Fruit fly (Drosophila melanogaster) whole organism, embryonic: ENCODE measurements around the gene Kah.

Experiments
- Asciz ChIP-seq: fragments of 200-800 bp; sonication (Bioruptor generic); optimal IDR thresholded peaks from 2 replicates; lab custom pipeline; 2017; ENCODE audit warnings: missing biosample characterization, mild to moderate bottlenecking, missing genetic modification characterization, missing genetic modification reagents
- CG10209 ChIP-seq: fragments of 200-800 bp; sonication (Bioruptor generic); optimal IDR thresholded peaks from 3 replicates; lab custom pipeline; 2017; ENCODE audit warnings: missing biosample characterization, mild to moderate bottlenecking, missing genetic modification characterization, missing genetic modification reagents
- CG10267 ChIP-seq: fragments of 200-800 bp; sonication (Bioruptor generic); optimal IDR thresholded peaks from 2 replicates; lab custom pipeline; 2018; ENCODE audit warnings: missing biosample characterization, mild to moderate bottlenecking, missing genetic modification characterization, moderate library complexity
- CG10321 ChIP-seq: fragments of 200-800 bp; sonication (Bioruptor generic); IDR thresholded peaks from 2 replicates; pipeline ENCODE4 v1.3.6; 2022; ENCODE audit warnings: missing biosample characterization, missing genetic modification characterization
- CG10543 ChIP-seq: fragments of 200-800 bp; sonication (Bioruptor generic); optimal IDR thresholded peaks from 3 replicates; lab custom pipeline; 2017; ENCODE audit warnings: missing biosample characterization, mild to moderate bottlenecking, missing genetic modification characterization, moderate library complexity
- CG10565 ChIP-seq: fragments of 200-800 bp; sonication (Bioruptor generic); optimal IDR thresholded peaks from 3 replicates; lab custom pipeline; 2016; ENCODE audit warnings: missing biosample characterization, mild to moderate bottlenecking, missing genetic modification characterization
- CG10979 ChIP-seq: fragments of 200-800 bp; sonication (Bioruptor generic); optimal IDR thresholded peaks from 2 replicates; lab custom pipeline; 2018; ENCODE audit warnings: missing biosample characterization, mild to moderate bottlenecking, missing genetic modification characterization, moderate library complexity
- CG12942 ChIP-seq: fragments of 200-800 bp; sonication (Bioruptor generic); optimal IDR thresholded peaks from 3 replicates; lab custom pipeline; 2016; ENCODE audit warnings: missing biosample characterization, missing genetic modification characterization
- CG15514 ChIP-seq: fragments of 200-800 bp; sonication (Bioruptor generic); optimal IDR thresholded peaks from 3 replicates; lab custom pipeline; 2017; ENCODE audit warnings: missing biosample characterization, missing genetic modification characterization, mild to moderate bottlenecking, moderate library complexity, missing genetic modification reagents
- CG15601 ChIP-seq: fragments of 200-800 bp; sonication (Bioruptor generic); optimal IDR thresholded peaks from 3 replicates; lab custom pipeline; 2019; ENCODE audit warnings: missing biosample characterization, mild to moderate bottlenecking, missing genetic modification characterization, moderate library complexity
- CG1602 ChIP-seq: fragments of 200-800 bp; sonication (Bioruptor generic); optimal IDR thresholded peaks from 3 replicates; lab custom pipeline; 2016; ENCODE audit warnings: missing biosample characterization, missing genetic modification characterization
- CG17328 ChIP-seq: fragments of 200-800 bp; sonication (Bioruptor generic); IDR thresholded peaks from 2 replicates; pipeline ENCODE4 v1.3.6; 2022; ENCODE audit warnings: missing biosample characterization, missing genetic modification characterization
- CG2199 ChIP-seq: fragments of 200-800 bp; sonication (Bioruptor generic); IDR thresholded peaks from 3 replicates; pipeline ENCODE4 v1.3.6; 2022; ENCODE audit warnings: missing biosample characterization, missing genetic modification characterization
- CG2202 ChIP-seq: fragments of 200-800 bp; sonication (Bioruptor generic); optimal IDR thresholded peaks from 2 replicates; lab custom pipeline; 2018; ENCODE audit warnings: missing biosample characterization, mild to moderate bottlenecking, missing genetic modification characterization
- CG31388 ChIP-seq: fragments of 200-800 bp; sonication (Bioruptor generic); optimal IDR thresholded peaks from 2 replicates; lab custom pipeline; 2016; ENCODE audit warnings: missing biosample characterization, missing genetic modification characterization
- CG4424 ChIP-seq: fragments of 200-800 bp; sonication (Bioruptor generic); optimal IDR thresholded peaks from 3 replicates; lab custom pipeline; 2016; ENCODE audit warnings: missing biosample characterization, missing genetic modification characterization
- CG8290 ChIP-seq, 3 experiments: fragments of 200-800 bp; sonication (Bioruptor generic); optimal IDR thresholded peaks; 2 replicates each; lab custom pipeline; 2016 to 2019; ENCODE audit warnings: missing biosample characterization in 3 of 3, missing genetic modification characterization in 3 of 3, mild to moderate bottlenecking in 2 of 3, moderate library complexity in 1 of 3
- CrebB ChIP-seq: fragments of 200-800 bp; sonication (Bioruptor generic); optimal IDR thresholded peaks from 3 replicates; lab custom pipeline; 2018; ENCODE audit warnings: missing biosample characterization, mild to moderate bottlenecking, missing genetic modification characterization
- D ChIP-seq, 2 experiments: fragments of 200-800 bp in 1 of 2; fragments of >200 bp in 1 of 2; sonication (Bioruptor generic) in 1 of 2; optimal IDR thresholded peaks; 2 replicates in 1 of 2; 3 replicates in 1 of 2; lab custom pipeline; 2017; ENCODE audit warnings: mild to moderate bottlenecking in 1 of 2, missing biosample characterization in 1 of 2, missing genetic modification characterization in 1 of 2, missing genetic modification reagents in 1 of 2
- E2f2 ChIP-seq: fragments of 200-800 bp; sonication (Bioruptor generic); IDR thresholded peaks from 2 replicates; pipeline ENCODE4 v1.3.6; 2022; ENCODE audit warnings: missing biosample characterization, missing genetic modification characterization
- HLH3B ChIP-seq: fragments of 200-800 bp; sonication (Bioruptor generic); IDR thresholded peaks from 2 replicates; pipeline ENCODE4 v1.3.6; 2022; ENCODE audit warnings: missing biosample characterization, missing genetic modification characterization
- Lhr ChIP-seq: fragments of 200-800 bp; sonication (Bioruptor generic); optimal IDR thresholded peaks from 3 replicates; lab custom pipeline; 2017; ENCODE audit warnings: mild to moderate bottlenecking, missing biosample characterization, missing genetic modification reagents, missing genetic modification characterization
- Med ChIP-seq: fragments of 200-800 bp; sonication (Bioruptor generic); peaks from one replicate; lab custom pipeline; 2016; ENCODE audit warnings: missing biosample characterization, missing genetic modification characterization, mild to moderate bottlenecking, inconsistent platforms, moderate library complexity
- Nf-YB ChIP-seq: fragments of 200-800 bp; sonication (Bioruptor generic); optimal IDR thresholded peaks from 3 replicates; lab custom pipeline; 2019; ENCODE audit warnings: missing biosample characterization, mild to moderate bottlenecking, missing genetic modification characterization, moderate library complexity
- Nf-YC ChIP-seq: fragments of 200-800 bp; optimal IDR thresholded peaks from 3 replicates; lab custom pipeline; 2019; ENCODE audit warnings: missing biosample characterization, mild to moderate bottlenecking, missing genetic modification characterization, moderate library complexity
- Oaz ChIP-seq: fragments of 200-800 bp; sonication (Bioruptor generic); IDR thresholded peaks from 2 replicates; pipeline ENCODE4 v1.3.6; 2022; ENCODE audit warnings: missing biosample characterization, missing genetic modification characterization
- Opbp ChIP-seq: fragments of 200-800 bp; sonication (Bioruptor generic); IDR thresholded peaks from 3 replicates; pipeline ENCODE4 v1.3.6; 2022; ENCODE audit warnings: missing biosample characterization, missing genetic modification characterization; ENCODE audit not compliant: partially characterized antibody
- Sox102F ChIP-seq: fragments of 200-800 bp; sonication (Bioruptor generic); optimal IDR thresholded peaks from 2 replicates; lab custom pipeline; 2018; ENCODE audit warnings: missing biosample characterization, mild to moderate bottlenecking, missing genetic modification characterization, moderate library complexity
- Sry-β ChIP-seq: fragments of 200-800 bp; sonication (Bioruptor generic); optimal IDR thresholded peaks from 2 replicates; lab custom pipeline; 2018; ENCODE audit warnings: missing biosample characterization, mild to moderate bottlenecking, missing genetic modification characterization, moderate library complexity
- Xrp1 ChIP-seq: fragments of 200-800 bp; sonication (Bioruptor generic); IDR thresholded peaks from 2 replicates; pipeline ENCODE4 v1.3.6; 2022; ENCODE audit warnings: missing biosample characterization, missing genetic modification characterization
- abd-A ChIP-seq: fragments of 200-800 bp; sonication (Bioruptor generic); optimal IDR thresholded peaks from 3 replicates; lab custom pipeline; 2019; ENCODE audit warnings: missing biosample characterization, mild to moderate bottlenecking, missing genetic modification characterization, moderate library complexity
- br ChIP-seq: fragments of >200 bp; optimal IDR thresholded peaks from 2 replicates; lab custom pipeline; 2017
- bsh ChIP-seq, 2 experiments: fragments of 200-800 bp; sonication (Bioruptor generic); optimal IDR thresholded peaks; 2 replicates each; lab custom pipeline; 2017 to 2018; ENCODE audit warnings: mild to moderate bottlenecking in 2 of 2, missing biosample characterization in 2 of 2, missing genetic modification characterization in 2 of 2, moderate library complexity in 1 of 2
- chinmo ChIP-seq: fragments of 200-800 bp; sonication (Bioruptor generic); IDR thresholded peaks from 4 replicates; pipeline ENCODE4 v1.3.6; 2022; ENCODE audit warnings: missing biosample characterization, missing genetic modification characterization; ENCODE audit not compliant: partially characterized antibody
- fd64A ChIP-seq: fragments of 200-800 bp; sonication (Bioruptor generic); optimal IDR thresholded peaks from 3 replicates; lab custom pipeline; 2018; ENCODE audit warnings: missing biosample characterization, mild to moderate bottlenecking, missing genetic modification characterization
- fru ChIP-seq: fragments of >200 bp; optimal IDR thresholded peaks from 2 replicates; lab custom pipeline; 2017
- gsb-n ChIP-seq: fragments of 200-800 bp; sonication (Bioruptor generic); optimal IDR thresholded peaks from 3 replicates; lab custom pipeline; 2018; ENCODE audit warnings: missing biosample characterization, mild to moderate bottlenecking, missing genetic modification characterization
- insv ChIP-seq, 2 experiments: fragments of 200-800 bp; sonication (Bioruptor generic); optimal IDR thresholded peaks; 3 replicates each; lab custom pipeline; 2016 to 2018; ENCODE audit warnings: missing biosample characterization in 2 of 2, missing genetic modification characterization in 2 of 2
- nerfin-1 ChIP-seq: fragments of 200-800 bp; sonication (Bioruptor generic); optimal IDR thresholded peaks from 3 replicates; lab custom pipeline; 2019; ENCODE audit warnings: missing biosample characterization, mild to moderate bottlenecking, missing genetic modification characterization, moderate library complexity
- pan ChIP-seq, 4 experiments: fragments of >200 bp in 3 of 4; fragments of 200-800 bp in 1 of 4; sonication (Bioruptor generic) in 1 of 4; optimal IDR thresholded peaks in 3 of 4; IDR thresholded peaks in 1 of 4; 2 replicates each; pipeline versions ENCODE4 v1.3.6 to Lab custom; 2017 to 2022; ENCODE audit warnings: missing biosample characterization in 2 of 4, missing genetic modification characterization in 2 of 4, mixed read lengths in 1 of 4
- prd ChIP-seq, 3 experiments: fragments of >200 bp in 2 of 3; fragments of 200-800 bp in 1 of 3; sonication (Bioruptor generic) in 1 of 3; optimal IDR thresholded peaks in 2 of 3; IDR thresholded peaks in 1 of 3; 2 replicates in 2 of 3; 3 replicates in 1 of 3; pipeline versions ENCODE4 v1.3.6 to Lab custom; 2017 to 2022; ENCODE audit warnings: missing biosample characterization in 1 of 3, missing genetic modification characterization in 1 of 3
- ro ChIP-seq: fragments of 200-800 bp; sonication (Bioruptor generic); IDR thresholded peaks from 2 replicates; pipeline ENCODE4 v1.3.6; 2022; ENCODE audit warnings: missing biosample characterization, missing genetic modification characterization
- sens ChIP-seq: fragments of 200-800 bp; sonication (Bioruptor generic); peaks from one replicate; lab custom pipeline; 2016; ENCODE audit warnings: missing biosample characterization, missing genetic modification characterization
- sna ChIP-seq: fragments of 200-800 bp; sonication (Bioruptor generic); IDR thresholded peaks from 2 replicates; pipeline ENCODE4 v1.3.6; 2022; ENCODE audit warnings: missing biosample characterization, missing genetic modification characterization; ENCODE audit not compliant: partially characterized antibody
- vnd ChIP-seq: fragments of 200-800 bp; sonication (Bioruptor generic); IDR thresholded peaks from 3 replicates; pipeline ENCODE4 v1.3.6; 2022; ENCODE audit warnings: missing biosample characterization, missing genetic modification characterization; ENCODE audit not compliant: partially characterized antibody
- wek ChIP-seq: fragments of 200-800 bp; sonication (Bioruptor generic); optimal IDR thresholded peaks from 3 replicates; lab custom pipeline; 2018; ENCODE audit warnings: missing biosample characterization, mild to moderate bottlenecking, missing genetic modification characterization, moderate library complexity

The Kah gene

dm6 chr3L:614751-615424 is 25.8 kb upstream of the Kah start (continued):
- no peak for TF ChIP-seq br (lab: Kevin White, UChicago)
- peak; percentile 51 for TF ChIP-seq gsb-n (tag; lab: Kevin White, UChicago)
- no peak for TF ChIP-seq fru (lab: Kevin White, UChicago)
- peak; percentile 63 for TF ChIP-seq Xrp1 (GFP tag; lab: Robert Waterston, UW)
- TF ChIP-seq CG31388: no peak
- no peak for TF ChIP-seq CG8290 (GFP tag; optimal IDR thresholded peaks at IDR 0.05; lab: Kevin White, UChicago)
- peak in 1 of 2 experiments; percentile 68 for TF ChIP-seq CG8290 (tag; optimal IDR thresholded peaks at IDR 0.05; lab: Kevin White, UChicago)
- peak; percentile 67 for TF ChIP-seq fd64A (GFP tag; lab: Kevin White, UChicago)
- TF ChIP-seq CG2202 (tag; lab: Kevin White, UChicago): peak; percentile 43
- peak; percentile 72 for TF ChIP-seq wek (GFP tag; lab: Kevin White, UChicago)
- peak; percentile 63 for TF ChIP-seq nerfin-1 (tag; lab: Kevin White, UChicago)
- 0 out of 2 replicates have a peak, but pooled peaks have one; percentile 38 for TF ChIP-seq CG10321 (GFP tag; lab: Robert Waterston, UW)
- peak; percentile 18 for TF ChIP-seq CG4424 (GFP tag; lab: Kevin White, UChicago)
- TF ChIP-seq Oaz (GFP tag; lab: Robert Waterston, UW): 0 out of 2 replicates have a peak, but pooled peaks have one; percentile 34
- TF ChIP-seq CrebB (tag; lab: Kevin White, UChicago): peak; percentile 15
- no peak for TF ChIP-seq CG15601 (tag; lab: Kevin White, UChicago)
- no peak for TF ChIP-seq ro (GFP tag; lab: Robert Waterston, UW)
- TF ChIP-seq Asciz (GFP tag; lab: Kevin White, UChicago): peak; percentile 54
- no peak for TF ChIP-seq Sry-β (GFP tag; lab: Kevin White, UChicago)
- peak; percentile 11 for TF ChIP-seq CG15514
- TF ChIP-seq sens (GFP tag; lab: Kevin White, UChicago): no peak
- no peak for TF ChIP-seq CG10565 (GFP tag; lab: Kevin White, UChicago)
- peak; percentile 49; the same call in 1 of the 2 replicates for TF ChIP-seq HLH3B
- peak; percentile 85 for TF ChIP-seq CG10209 (GFP tag; lab: Kevin White, UChicago)
- TF ChIP-seq E2f2 (GFP tag; lab: Robert Waterston, UW): peak; percentile 17; the same call in 1 of the 2 replicates
- TF ChIP-seq CG10979 (tag; lab: Kevin White, UChicago): no peak
- TF ChIP-seq CG12942 (GFP tag; lab: Kevin White, UChicago): no peak
- no peak for TF ChIP-seq insv (GFP tag; optimal IDR thresholded peaks at IDR 0.05; lab: Kevin White, UChicago)
- peak; percentile 28 for TF ChIP-seq Sox102F (GFP tag; lab: Kevin White, UChicago)
- no peak for TF ChIP-seq prd (optimal IDR thresholded peaks at IDR 0.05; lab: Kevin White, UChicago)
- 0 out of 3 replicates have a peak, but pooled peaks have one; percentile 13 for TF ChIP-seq prd (GFP tag; IDR thresholded peaks at IDR 0.05; lab: Robert Waterston, UW)
- TF ChIP-seq D (optimal IDR thresholded peaks at IDR 0.05; lab: Kevin White, UChicago): no peak
- no peak for TF ChIP-seq D (GFP tag; optimal IDR thresholded peaks at IDR 0.05; lab: Kevin White, UChicago)
- no peak for TF ChIP-seq CG1602 (GFP tag; lab: Kevin White, UChicago)
- TF ChIP-seq vnd (GFP tag; lab: Robert Waterston, UW): no peak
- no peak for TF ChIP-seq pan (optimal IDR thresholded peaks at IDR 0.05; lab: Kevin White, UChicago)
- TF ChIP-seq pan (GFP tag; optimal IDR thresholded peaks at IDR 0.05 in 1 of 2, IDR thresholded peaks at IDR 0.05 in 1 of 2): peak in 1 of 2 experiments; percentile 53
- peak; percentile 94 for TF ChIP-seq CG2199
- peak; percentile 22 for TF ChIP-seq Nf-YB (GFP tag; lab: Kevin White, UChicago)
- TF ChIP-seq chinmo (GFP tag; lab: Robert Waterston, UW): peak; percentile 89
- peak; percentile 36; the same call in 1 of the 3 replicates for TF ChIP-seq Opbp
- peak; percentile 4 for TF ChIP-seq Lhr (GFP tag; lab: Kevin White, UChicago)
- peak; percentile 11 for TF ChIP-seq abd-A
- TF ChIP-seq sna: 0 out of 2 replicates have a peak, but pooled peaks have one; percentile 13
- no peak for TF ChIP-seq Nf-YC (tag; lab: Kevin White, UChicago)
- peak; percentile 12; the same call in 1 of the 2 replicates for TF ChIP-seq CG17328 (GFP tag; lab: Robert Waterston, UW)
- no peak for TF ChIP-seq CG10267 (tag; lab: Kevin White, UChicago)
- TF ChIP-seq Med (GFP tag; lab: Kevin White, UChicago): peak; percentile 79
- TF ChIP-seq bsh (GFP tag; optimal IDR thresholded peaks at IDR 0.05; lab: Kevin White, UChicago): peak in 1 of 2 experiments; percentile 41
- TF ChIP-seq CG10543 (GFP tag; lab: Kevin White, UChicago): peak; percentile 56
